Worm (Caenorhabditis elegans) whole organism, early embryonic: ENCODE results near the gene srv-9.

ENCODE experiments used
- B0310.2 ChIP-seq: sonication (generic microtip); optimal IDR thresholded peaks from 2 replicates; lab custom pipeline; 2016; ENCODE audit warnings: mild to moderate bottlenecking, missing genetic modification characterization, missing compliant biosample characterization
- F13C5.2 ChIP-seq: sonication (generic microtip); optimal IDR thresholded peaks from 2 replicates; lab custom pipeline; 2017; ENCODE audit warnings: mild to moderate bottlenecking, missing genetic modification characterization, inconsistent platforms, missing compliant biosample characterization
- aly-1 ChIP-seq: sonication (generic microtip); optimal IDR thresholded peaks from 2 replicates; lab custom pipeline; 2016; ENCODE audit warnings: missing genetic modification characterization, missing compliant biosample characterization
- ama-1 ChIP-seq: fragments of 150-350 bp; optimal IDR thresholded peaks from 2 replicates; lab custom pipeline; 2014
- flt-1 ChIP-seq: fragments of 200-800 bp; sonication (Bioruptor generic); IDR thresholded peaks from 2 replicates; pipeline ENCODE4 v1.3.6; 2022; ENCODE audit warnings: missing genetic modification characterization, missing compliant biosample characterization
- hmbx-1 ChIP-seq: sonication (generic microtip); optimal IDR thresholded peaks from 2 replicates; lab custom pipeline; 2016; ENCODE audit warnings: mild to moderate bottlenecking, missing genetic modification characterization, missing compliant biosample characterization
- hmg-4 ChIP-seq: fragments of 200-800 bp; sonication (Bioruptor generic); optimal IDR thresholded peaks from 2 replicates; lab custom pipeline; 2018; ENCODE audit warnings: mild to moderate bottlenecking, missing genetic modification characterization, missing compliant biosample characterization
- hnd-1 ChIP-seq: sonication (generic microtip); optimal IDR thresholded peaks from 2 replicates; lab custom pipeline; 2016; ENCODE audit warnings: missing genetic modification characterization, missing compliant biosample characterization
- pes-1 ChIP-seq: fragments of 200-800 bp; sonication (Bioruptor generic); IDR thresholded peaks from 2 replicates; pipeline ENCODE4 v1.3.6; 2022; ENCODE audit warnings: missing genetic modification reagents, missing genetic modification characterization, missing compliant biosample characterization
- scrt-1 ChIP-seq: fragments of 200-800 bp; sonication (Bioruptor generic); IDR thresholded peaks from 2 replicates; pipeline ENCODE4 v1.3.6; 2022; ENCODE audit warnings: missing genetic modification characterization, missing compliant biosample characterization
- sea-1 ChIP-seq: fragments of 200-800 bp; sonication (Bioruptor generic); conservative IDR thresholded peaks from 2 replicates; pipeline ENCODE4 v1.3.6; 2022; ENCODE audit warnings: missing genetic modification characterization, missing compliant biosample characterization
- tbx-11 ChIP-seq: fragments of 200-800 bp; sonication (Bioruptor generic); IDR thresholded peaks from 2 replicates; pipeline ENCODE4 v1.3.6; 2022; ENCODE audit warnings: missing genetic modification characterization, missing compliant biosample characterization
- tbx-37 ChIP-seq: fragments of 200-800 bp; sonication (Bioruptor generic); conservative IDR thresholded peaks from 2 replicates; pipeline ENCODE4 v1.3.6; 2022; ENCODE audit warnings: missing genetic modification reagents, missing genetic modification characterization, missing compliant biosample characterization
- tra-4 ChIP-seq: sonication (generic microtip); optimal IDR thresholded peaks from 2 replicates; lab custom pipeline; 2017; ENCODE audit warnings: missing genetic modification characterization, missing compliant biosample characterization

DNA sequence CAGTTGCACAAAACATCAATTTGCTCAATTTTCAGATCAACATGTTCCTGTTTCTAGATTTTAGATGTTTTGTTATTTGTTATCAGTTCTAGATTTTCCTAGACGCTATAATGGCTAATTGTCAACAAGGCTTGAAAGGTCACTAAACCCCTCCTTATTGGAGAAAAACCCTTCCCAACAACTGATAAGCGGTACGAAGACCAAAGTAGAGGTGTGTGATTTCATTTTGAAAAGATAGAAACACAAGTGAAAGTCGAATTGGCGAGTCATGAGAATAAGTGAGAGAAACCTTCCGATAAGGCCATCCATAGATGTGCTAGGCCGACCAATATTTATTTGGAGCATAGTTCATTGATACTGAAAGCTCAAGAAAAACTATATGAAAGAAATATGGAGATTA is 49.3 kb downstream of the srv-9 start:
- TF ChIP-seq ama-1 (lab: Kevin White, UChicago) (no peak), hmg-4 (no peak), F13C5.2 (tag; lab: Kevin White, UChicago) (no peak), flt-1 (GFP tag; lab: Robert Waterston, UW) (no peak), B0310.2 (tag; lab: Kevin White, UChicago) (no peak), pes-1 (GFP tag; lab: Robert Waterston, UW) (no peak), hnd-1 (no peak), tra-4 (tag; lab: Kevin White, UChicago) (no peak), sea-1 (no peak), tbx-11 (GFP tag; lab: Robert Waterston, UW) (no peak), tbx-37 (GFP tag; lab: Robert Waterston, UW) (no peak), aly-1 (no peak), hmbx-1 (tag; lab: Kevin White, UChicago) (no peak), scrt-1 (GFP tag; lab: Robert Waterston, UW) (no peak)
